Fruit fly (Drosophila melanogaster) whole organism, pupa: Measurements from ENCODE around the gene CG46448.

Experiments used
- CG10348 ChIP-seq: fragments of 200-800 bp; sonication (Bioruptor generic); IDR thresholded peaks from 2 replicates; pipeline ENCODE4 v1.3.6; 2022; ENCODE audit warnings: missing biosample characterization, missing genetic modification characterization
- CG12605 ChIP-seq: fragments of 200-800 bp; sonication (Bioruptor generic); IDR thresholded peaks from 2 replicates; pipeline ENCODE4 v1.3.6; 2022; ENCODE audit warnings: missing biosample characterization, missing genetic modification characterization
- CG13204 ChIP-seq: fragments of 200-800 bp; sonication (Bioruptor generic); optimal IDR thresholded peaks from 2 replicates; lab custom pipeline; 2018; ENCODE audit warnings: missing biosample characterization, mild to moderate bottlenecking, missing genetic modification characterization, moderate library complexity
- CG14655 ChIP-seq: fragments of 200-800 bp; sonication (Bioruptor generic); optimal IDR thresholded peaks from 3 replicates; lab custom pipeline; 2017; ENCODE audit warnings: mild to moderate bottlenecking, missing biosample characterization, missing genetic modification reagents, missing genetic modification characterization
- CG15710 ChIP-seq: fragments of 200-800 bp; sonication (Bioruptor generic); optimal IDR thresholded peaks from 2 replicates; lab custom pipeline; 2018; ENCODE audit warnings: missing biosample characterization, mild to moderate bottlenecking, missing genetic modification characterization, moderate library complexity
- CG17806 ChIP-seq: fragments of 200-800 bp; sonication (Bioruptor generic); optimal IDR thresholded peaks from 2 replicates; lab custom pipeline; 2018; ENCODE audit warnings: missing biosample characterization, mild to moderate bottlenecking, missing genetic modification characterization, moderate library complexity
- CG32121 ChIP-seq: fragments of 200-800 bp; sonication (Bioruptor generic); IDR thresholded peaks from 2 replicates; pipeline ENCODE4 v1.3.6; 2022; ENCODE audit warnings: missing biosample characterization, missing genetic modification characterization
- CG34367 ChIP-seq: fragments of 200-800 bp; sonication (Bioruptor generic); optimal IDR thresholded peaks from 2 replicates; lab custom pipeline; 2018; ENCODE audit warnings: missing biosample characterization, mild to moderate bottlenecking, missing genetic modification characterization
- CG4496 ChIP-seq: fragments of 200-800 bp; sonication (Bioruptor generic); IDR thresholded peaks from 3 replicates; pipeline ENCODE4 v1.3.6; 2022; ENCODE audit warnings: missing biosample characterization, missing genetic modification characterization
- CG8159 ChIP-seq: fragments of 200-800 bp; sonication (Bioruptor generic); optimal IDR thresholded peaks from 3 replicates; lab custom pipeline; 2018; ENCODE audit warnings: missing biosample characterization, mild to moderate bottlenecking, missing genetic modification characterization, moderate library complexity
- CG8301 ChIP-seq: fragments of 200-800 bp; sonication (Bioruptor generic); optimal IDR thresholded peaks from 2 replicates; lab custom pipeline; 2018; ENCODE audit warnings: missing biosample characterization, mild to moderate bottlenecking, missing genetic modification characterization
- CG9948 ChIP-seq: fragments of 200-800 bp; sonication (Bioruptor generic); optimal IDR thresholded peaks from 2 replicates; lab custom pipeline; 2018; ENCODE audit warnings: missing biosample characterization, mild to moderate bottlenecking, missing genetic modification characterization, moderate library complexity
- D1 ChIP-seq: fragments of 200-800 bp; sonication (Bioruptor generic); optimal IDR thresholded peaks from 2 replicates; lab custom pipeline; 2018; ENCODE audit warnings: missing biosample characterization, mild to moderate bottlenecking, missing genetic modification characterization, moderate library complexity
- EcR ChIP-seq: fragments of 200-800 bp; sonication (Bioruptor generic); optimal IDR thresholded peaks from 3 replicates; lab custom pipeline; 2019; ENCODE audit warnings: missing biosample characterization, missing genetic modification characterization, mild to moderate bottlenecking, moderate library complexity, missing genetic modification reagents
- Ets98B ChIP-seq: fragments of 200-800 bp; sonication (Bioruptor generic); IDR thresholded peaks from 2 replicates; pipeline ENCODE4 v1.3.6; 2022; ENCODE audit warnings: missing biosample characterization, missing genetic modification characterization
- Pif1A ChIP-seq: fragments of 200-800 bp; sonication (Bioruptor generic); optimal IDR thresholded peaks from 3 replicates; lab custom pipeline; 2016; ENCODE audit warnings: missing biosample characterization, missing genetic modification characterization
- Pif1B ChIP-seq: fragments of 200-800 bp; sonication (Bioruptor generic); optimal IDR thresholded peaks from 3 replicates; lab custom pipeline; 2016; ENCODE audit warnings: missing biosample characterization, missing genetic modification characterization
- Snoo ChIP-seq: fragments of 200-800 bp; sonication (Bioruptor generic); optimal IDR thresholded peaks from 3 replicates; lab custom pipeline; 2017; ENCODE audit warnings: missing biosample characterization, mild to moderate bottlenecking, missing genetic modification characterization, inconsistent platforms
- fd96Ca ChIP-seq: fragments of 200-800 bp; sonication (Bioruptor generic); IDR thresholded peaks from 3 replicates; pipeline ENCODE4 v1.3.6; 2022; ENCODE audit warnings: missing biosample characterization, missing genetic modification characterization
- gl ChIP-seq: fragments of 200-800 bp; sonication (Bioruptor generic); optimal IDR thresholded peaks from 2 replicates; lab custom pipeline; 2018; ENCODE audit warnings: missing biosample characterization, mild to moderate bottlenecking, missing genetic modification characterization
- rn ChIP-seq: fragments of 200-800 bp; sonication (Bioruptor generic); IDR thresholded peaks from 2 replicates; pipeline ENCODE4 v1.3.6; 2022; ENCODE audit warnings: missing biosample characterization, missing genetic modification characterization

The CG46448 gene

DNA sequence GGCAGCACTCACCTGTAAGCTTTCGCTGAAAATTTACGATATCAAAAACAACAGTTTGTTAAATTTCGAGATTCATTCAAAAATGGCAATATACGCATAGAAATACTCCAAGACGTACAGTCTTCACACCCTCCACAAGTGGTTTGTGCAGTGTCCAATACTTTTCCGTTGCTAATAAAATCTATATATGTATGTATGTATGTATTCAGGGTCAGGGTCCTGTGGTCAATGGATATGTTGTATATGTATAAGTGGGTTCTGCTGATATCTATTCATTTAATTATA is 15.1 kb upstream of the CG46448 start:
- peak; percentile 94 for TF ChIP-seq EcR (GFP tag; lab: Kevin White, UChicago)
- no peak for TF ChIP-seq CG13204 (GFP tag; lab: Kevin White, UChicago)

DNA sequence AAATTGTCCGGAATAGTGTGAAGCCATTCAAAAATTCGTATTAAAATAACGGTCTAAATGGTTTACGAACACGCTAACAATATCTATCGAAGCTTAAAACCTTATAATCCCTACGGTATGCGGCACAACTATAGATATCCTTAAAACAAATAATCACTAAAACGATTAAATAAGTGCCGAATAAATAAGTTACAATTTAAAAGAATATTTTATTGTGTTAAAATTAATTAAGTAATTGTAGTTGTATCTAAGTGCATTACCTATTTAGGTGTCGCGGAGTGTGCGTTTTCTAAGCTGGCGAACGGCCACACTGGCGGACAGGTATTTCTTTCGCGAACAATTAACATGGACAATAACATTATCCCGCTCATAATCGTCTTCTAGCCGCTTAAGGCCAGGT is 10.7 kb upstream of the CG46448 start, which contains the start of gene Eogt:
TSS of gene Eogt (plus strand) at position 293 of the 400 bp plus-strand sequence.
- TF ChIP-seq CG10348 (GFP tag; lab: Robert Waterston, UW) (peak; percentile 93), Pif1B (GFP tag; lab: Kevin White, UChicago) (no peak), CG13204 (GFP tag; lab: Kevin White, UChicago) (no peak), rn (GFP tag; lab: Robert Waterston, UW) (peak; percentile 96), CG34367 (peak; percentile 98), CG15710 (peak; percentile 98), CG14655 (GFP tag; lab: Kevin White, UChicago) (peak; percentile 94), fd96Ca (GFP tag; lab: Robert Waterston, UW) (peak; percentile 93), Ets98B (GFP tag; lab: Robert Waterston, UW) (peak; percentile 96), Pif1A (peak; percentile 86), CG17806 (peak; percentile 94), gl (tag; lab: Kevin White, UChicago) (peak; percentile 89), CG8159 (tag; lab: Kevin White, UChicago) (peak; percentile 96), EcR (GFP tag; lab: Kevin White, UChicago) (no peak), D1 (tag; lab: Kevin White, UChicago) (peak; percentile 71), CG8301 (tag; lab: Kevin White, UChicago) (peak; percentile 93), CG9948 (tag; lab: Kevin White, UChicago) (peak; percentile 94), Snoo (peak; percentile 96), CG4496 (peak; percentile 99), CG32121 (GFP tag; lab: Robert Waterston, UW) (peak; percentile 96), CG12605 (GFP tag; lab: Robert Waterston, UW) (peak; percentile 98)

DNA sequence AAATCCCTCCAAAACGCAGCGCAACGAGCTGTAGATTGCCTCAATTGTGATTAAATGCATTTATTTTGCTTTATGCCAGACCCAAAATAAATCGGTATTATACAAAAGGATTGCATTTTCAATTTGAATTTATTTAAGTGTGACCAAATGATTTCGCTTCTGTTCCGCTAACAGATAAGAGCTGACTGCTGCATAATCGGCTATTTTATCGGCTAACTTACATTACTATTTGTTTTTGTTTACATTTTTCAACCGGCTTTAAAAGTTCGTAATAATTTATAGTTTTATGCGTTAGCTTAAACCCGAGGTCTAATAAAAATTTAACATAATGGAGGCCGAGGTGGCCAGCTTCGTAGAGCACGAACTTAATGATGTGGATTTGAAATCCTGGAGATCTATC is 8.5 kb upstream of the CG46448 start, which contains the start of gene PIG-Wa:
TSS of gene PIG-Wa (plus strand) at position 232 of the 400 bp plus-strand sequence.
- TF ChIP-seq Ets98B (GFP tag; lab: Robert Waterston, UW) (no peak), CG17806 (no peak), CG34367 (no peak), CG15710 (no peak), fd96Ca (GFP tag; lab: Robert Waterston, UW) (no peak), rn (GFP tag; lab: Robert Waterston, UW) (no peak)

DNA sequence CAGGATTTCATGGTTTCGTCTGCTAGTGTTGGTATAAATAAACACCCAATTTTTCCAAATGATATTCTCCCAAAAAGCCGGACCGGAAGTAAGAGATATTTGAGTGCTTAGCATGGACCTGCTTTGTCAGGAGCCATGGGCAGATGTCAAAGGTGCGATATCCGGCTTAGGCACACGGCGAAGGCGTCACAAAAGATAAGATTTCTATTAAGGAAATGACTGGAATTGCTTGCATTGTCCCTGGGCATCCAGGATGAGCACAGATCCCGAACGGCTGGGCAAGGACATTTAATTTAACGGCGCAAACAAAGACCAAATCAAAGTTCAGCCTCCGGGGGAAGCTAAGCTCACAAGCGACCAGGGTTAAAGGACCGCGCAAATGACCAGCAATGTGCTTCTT is 5.8 kb upstream of the CG46448 start, which contains the start of gene CG3557:
TSS of gene CG3557 (minus strand) at position 101 of the 400 bp plus-strand sequence.
- TF ChIP-seq CG34367: no peak
- no peak for TF ChIP-seq Ets98B (GFP tag; lab: Robert Waterston, UW)
- TF ChIP-seq rn (GFP tag; lab: Robert Waterston, UW): no peak
- TF ChIP-seq CG32121 (GFP tag; lab: Robert Waterston, UW): no peak
- no peak for TF ChIP-seq CG8301 (tag; lab: Kevin White, UChicago)
- TF ChIP-seq CG4496: no peak
- no peak for TF ChIP-seq Pif1B (GFP tag; lab: Kevin White, UChicago)
- no peak for TF ChIP-seq CG14655 (GFP tag; lab: Kevin White, UChicago)
- no peak for TF ChIP-seq D1 (tag; lab: Kevin White, UChicago)
- no peak for TF ChIP-seq gl (tag; lab: Kevin White, UChicago)
- no peak for TF ChIP-seq Snoo
- TF ChIP-seq CG15710: no peak
- no peak for TF ChIP-seq Pif1A
- no peak for TF ChIP-seq CG10348 (GFP tag; lab: Robert Waterston, UW)
- no peak for TF ChIP-seq CG12605 (GFP tag; lab: Robert Waterston, UW)
- TF ChIP-seq CG17806: no peak
- TF ChIP-seq fd96Ca (GFP tag; lab: Robert Waterston, UW): no peak

DNA sequence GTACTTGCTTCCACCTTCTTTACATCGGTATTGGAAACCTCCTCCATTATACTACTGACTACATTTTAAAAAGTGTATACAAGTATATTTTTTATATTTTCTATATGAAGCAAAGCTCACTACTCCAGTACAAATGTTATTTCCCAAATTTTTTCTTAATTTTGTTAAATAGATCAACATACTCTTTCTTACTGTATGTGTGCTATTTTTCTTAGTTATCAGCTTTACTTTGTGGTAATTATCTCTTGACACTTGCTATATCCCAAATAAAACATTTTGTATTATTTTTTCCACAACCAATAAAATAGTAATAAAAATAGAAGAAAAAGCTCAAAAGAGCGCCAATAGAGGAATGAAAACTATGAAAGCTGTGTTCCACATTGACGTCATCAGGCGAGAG is 871 bp upstream of the CG46448 start, which contains the start of gene CG43750:
TSS of gene CG43750 (minus strand) at position 101 of the 400 bp plus-strand sequence.
- TF ChIP-seq EcR (GFP tag; lab: Kevin White, UChicago) (no peak), CG9948 (tag; lab: Kevin White, UChicago) (no peak), CG10348 (GFP tag; lab: Robert Waterston, UW) (no peak), CG13204 (GFP tag; lab: Kevin White, UChicago) (no peak), CG15710 (no peak), Snoo (no peak), CG17806 (no peak), Ets98B (GFP tag; lab: Robert Waterston, UW) (no peak), CG8159 (tag; lab: Kevin White, UChicago) (no peak), Pif1A (no peak), CG8301 (tag; lab: Kevin White, UChicago) (no peak), rn (GFP tag; lab: Robert Waterston, UW) (no peak), CG34367 (no peak), D1 (tag; lab: Kevin White, UChicago) (no peak), CG12605 (GFP tag; lab: Robert Waterston, UW) (no peak)
- TF ChIP-seq, all 21 proteins: peak for 0

DNA sequence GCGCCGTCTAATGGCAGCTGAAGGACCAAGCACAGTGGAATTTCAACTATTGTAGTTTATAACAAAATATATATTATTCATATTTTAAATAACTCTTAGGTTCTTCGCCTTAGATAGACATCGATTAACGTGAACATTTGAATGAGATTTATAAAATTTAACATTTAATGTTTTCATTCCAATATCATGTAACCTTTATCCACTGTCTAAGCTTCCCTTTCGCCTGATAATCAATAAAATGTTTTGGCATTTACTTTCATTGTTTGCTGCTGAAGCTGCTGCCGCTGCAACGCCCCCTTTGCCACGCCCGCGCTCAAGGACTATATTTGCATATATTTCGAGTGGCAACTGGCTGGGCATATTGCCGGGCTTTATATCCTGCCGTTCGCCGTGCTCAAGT is 3.4 kb downstream of the CG46448 start:
- peak; percentile 4 for TF ChIP-seq CG8159 (tag; lab: Kevin White, UChicago)
- TF ChIP-seq CG12605 (GFP tag; lab: Robert Waterston, UW): no peak

DNA sequence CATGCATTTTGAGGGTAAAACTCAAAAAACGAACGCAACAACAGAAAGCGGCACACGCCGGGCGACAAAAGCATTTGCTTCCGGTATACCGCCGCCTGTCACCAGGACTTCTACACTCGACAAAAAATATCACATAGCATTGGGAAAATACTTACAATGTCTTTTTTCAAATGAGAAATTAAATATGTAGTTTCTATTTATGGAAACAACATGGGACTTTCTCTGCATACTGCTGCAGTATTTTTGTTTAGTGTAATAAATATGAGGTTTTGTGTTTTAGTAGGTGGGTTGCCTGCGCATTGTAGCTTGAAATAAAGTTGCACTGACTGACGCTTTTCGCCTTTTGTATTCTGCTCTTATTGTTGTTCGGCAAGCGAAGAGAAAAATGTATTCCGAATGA is 5.6 kb downstream of the CG46448 start:
- TF ChIP-seq CG14655 (GFP tag; lab: Kevin White, UChicago) (no peak), Snoo (no peak), CG8159 (tag; lab: Kevin White, UChicago) (peak; percentile 21)
- TF ChIP-seq, all 21 proteins: peak for 1
